Worm (Caenorhabditis elegans): Measurements from ENCODE around the gene sek-1.

sek-1 gene

ce11 chrX:7816434-7816974 lies at the start of gene sek-1, which contains the start of gene R03G5.6:
Gene sek-1, plus strand, starts transcription at chrX:7816734.
Gene R03G5.6, minus strand, starts transcription at chrX:7816924.
- no peak for TF ChIP-seq let-526 (GFP tag; IDR thresholded peaks at IDR 0.05)
- no peak for TF ChIP-seq ztf-6 (GFP tag; IDR thresholded peaks at IDR 0.05)
- TF ChIP-seq hmg-1.2 (GFP tag; IDR thresholded peaks at IDR 0.05), result no peak
- no peak for TF ChIP-seq attf-6 (GFP tag; IDR thresholded peaks at IDR 0.05)
- no peak for TF ChIP-seq sea-2 (GFP tag; IDR thresholded peaks at IDR 0.05)
- TF ChIP-seq repo-1 (tag; optimal IDR thresholded peaks at IDR 0.05), result no peak
- no peak for TF ChIP-seq ceh-79 (tag; optimal IDR thresholded peaks at IDR 0.05)
- TF ChIP-seq nfya-1 (tag; optimal IDR thresholded peaks at IDR 0.05; ENCODE audit: borderline replicate concordance, insufficient read depth), result no peak
- no peak for TF ChIP-seq unc-130 (GFP tag; optimal IDR thresholded peaks at IDR 0.05)
- no peak for TF ChIP-seq ztf-18 (tag; optimal IDR thresholded peaks at IDR 0.05)
- TF ChIP-seq somi-1 (GFP tag; optimal IDR thresholded peaks at IDR 0.05), result no peak
- no peak for TF ChIP-seq Y79H2A.3 (GFP tag; conservative IDR thresholded peaks at IDR 0.05)
- TF ChIP-seq ZK185.1 (tag; optimal IDR thresholded peaks at IDR 0.05; ENCODE audit: poor library complexity, severe bottlenecking), result no peak
- no peak for TF ChIP-seq mel-28 (tag; optimal IDR thresholded peaks at IDR 0.05; ENCODE audit: borderline replicate concordance)
- no peak for TF ChIP-seq atf-7 (tag; optimal IDR thresholded peaks at IDR 0.05)
- TF ChIP-seq die-1 (tag; optimal IDR thresholded peaks at IDR 0.05), result no peak
- no peak for TF ChIP-seq madf-10 (tag; optimal IDR thresholded peaks at IDR 0.05)
- TF ChIP-seq K12H6.12 (tag; optimal IDR thresholded peaks at IDR 0.05), result no peak
- no peak for TF ChIP-seq Y56A3A.18 (GFP tag; IDR thresholded peaks at IDR 0.05)

DNA sequence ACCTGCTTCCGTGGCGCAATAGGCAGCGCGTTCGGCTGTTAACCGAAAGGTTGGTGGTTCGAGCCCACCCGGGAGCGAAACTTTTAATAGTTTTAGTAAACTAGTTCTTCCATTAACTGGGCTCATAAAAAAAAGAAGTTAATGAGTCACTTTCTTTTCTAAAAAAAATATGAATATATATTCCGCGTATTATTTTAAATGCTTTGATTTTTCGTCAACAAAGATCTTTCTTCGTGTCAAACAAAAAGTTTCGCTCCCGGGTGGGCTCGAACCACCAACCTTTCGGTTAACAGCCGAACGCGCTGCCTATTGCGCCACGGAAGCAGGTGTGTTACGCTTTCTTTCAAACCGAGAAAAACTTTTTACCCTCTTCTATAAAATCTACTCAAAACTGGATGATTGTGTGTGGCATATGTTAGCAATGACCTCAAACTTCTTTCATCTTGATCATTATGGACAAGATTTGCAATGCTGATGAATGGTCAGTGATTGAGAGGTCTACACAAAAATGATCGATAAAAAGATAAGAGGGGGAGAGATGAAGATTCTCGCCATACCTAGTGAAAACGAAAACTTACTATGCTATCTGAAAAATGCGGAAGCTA lies 42.7 kb upstream of the sek-1 start:
- TF ChIP-seq cebp-1 (GFP tag; IDR thresholded peaks at IDR 0.05), result no peak
- TF ChIP-seq cebp-1 (tag; optimal IDR thresholded peaks at IDR 0.05), result peak; percentile 50
- peak; percentile 78 for TF ChIP-seq rpc-1 (optimal IDR thresholded peaks at IDR 0.05)
- peak; percentile 92 for TF ChIP-seq rpc-1 (tag; optimal IDR thresholded peaks at IDR 0.05)
- peak; percentile 39; the same call in 1 of the 2 replicates for TF ChIP-seq madf-6 (GFP tag; IDR thresholded peaks at IDR 0.05)
- no peak for TF ChIP-seq lag-1 (GFP tag; IDR thresholded peaks at IDR 0.05)
- peak; percentile 68 for TF ChIP-seq F23B12.7 (tag; optimal IDR thresholded peaks at IDR 0.05; ENCODE audit: insufficient read depth)
- peak; percentile 35 for TF ChIP-seq hrde-1 (tag; optimal IDR thresholded peaks at IDR 0.05; ENCODE audit: borderline replicate concordance)
- no peak for TF ChIP-seq sea-2 (GFP tag; IDR thresholded peaks at IDR 0.05)
- TF ChIP-seq T07F8.4 (tag; optimal IDR thresholded peaks at IDR 0.05), result peak; percentile 50
- no peak for TF ChIP-seq pha-4 (tag; optimal IDR thresholded peaks at IDR 0.05)
- no peak for TF ChIP-seq bed-1 (GFP tag; IDR thresholded peaks at IDR 0.05)
- TF ChIP-seq snpc-4 (GFP tag; optimal IDR thresholded peaks at IDR 0.05), result peak; percentile 6
- TF ChIP-seq snpc-4 (tag; optimal IDR thresholded peaks at IDR 0.05), result peak in 3 of 4 experiments; percentile 24 to 73 (median 27)
- no peak; the same call in 1 of the 2 replicates for TF ChIP-seq mcd-1 (GFP tag; IDR thresholded peaks at IDR 0.05)
- peak; percentile 6 for TF ChIP-seq ztf-22 (GFP tag; optimal IDR thresholded peaks at IDR 0.05)
- TF ChIP-seq rec-8 (tag; optimal IDR thresholded peaks at IDR 0.05), result peak; percentile 6 to 59
- no peak for TF ChIP-seq F57C9.4 (tag; optimal IDR thresholded peaks at IDR 0.05)
- TF ChIP-seq Y53F4B.3 (GFP tag; IDR thresholded peaks at IDR 0.05), result 0 out of 2 replicates have a peak, but pooled peaks have one; percentile 42
- peak; percentile 75 for TF ChIP-seq die-1 (tag; optimal IDR thresholded peaks at IDR 0.05)
- no peak for TF ChIP-seq C06A6.2 (GFP tag; conservative IDR thresholded peaks at IDR 0.05)
- peak; percentile 64 for TF ChIP-seq mxl-1 (tag; optimal IDR thresholded peaks at IDR 0.05)
- no peak for TF ChIP-seq ceh-91 (GFP tag; IDR thresholded peaks at IDR 0.05)
- TF ChIP-seq ztf-28 (GFP tag; IDR thresholded peaks at IDR 0.05), result 0 out of 2 replicates have a peak, but pooled peaks have one; percentile 50
- peak; percentile 52 for TF ChIP-seq hlh-12 (tag; optimal IDR thresholded peaks at IDR 0.05)
- TF ChIP-seq ztf-26 (tag; optimal IDR thresholded peaks at IDR 0.05), result no peak
- no peak for TF ChIP-seq attf-3 (GFP tag; conservative IDR thresholded peaks at IDR 0.05)
- no peak for TF ChIP-seq nhr-27 (tag; optimal IDR thresholded peaks at IDR 0.05)
- no peak for TF ChIP-seq mel-28 (tag; optimal IDR thresholded peaks at IDR 0.05; ENCODE audit: borderline replicate concordance)
- TF ChIP-seq lin-26 (GFP tag; IDR thresholded peaks at IDR 0.05), result peak; percentile 89
- no peak for TF ChIP-seq Y79H2A.3 (GFP tag; conservative IDR thresholded peaks at IDR 0.05)
- TF ChIP-seq ceh-100 (GFP tag; IDR thresholded peaks at IDR 0.05), result no peak
